Worm (Caenorhabditis elegans) whole organism, early embryonic: ENCODE measurements around the gene K08B4.7.

ENCODE experiments used
- B0310.2 ChIP-seq: sonication (generic microtip); optimal IDR thresholded peaks from 2 replicates; lab custom pipeline; 2016; ENCODE audit warnings: mild to moderate bottlenecking, missing genetic modification characterization, missing compliant biosample characterization
- F13C5.2 ChIP-seq: sonication (generic microtip); optimal IDR thresholded peaks from 2 replicates; lab custom pipeline; 2017; ENCODE audit warnings: mild to moderate bottlenecking, missing genetic modification characterization, inconsistent platforms, missing compliant biosample characterization
- aly-1 ChIP-seq: sonication (generic microtip); optimal IDR thresholded peaks from 2 replicates; lab custom pipeline; 2016; ENCODE audit warnings: missing genetic modification characterization, missing compliant biosample characterization
- ama-1 ChIP-seq: fragments of 150-350 bp; optimal IDR thresholded peaks from 2 replicates; lab custom pipeline; 2014
- ceh-13 ChIP-seq: fragments of 200-800 bp; sonication (Bioruptor generic); optimal IDR thresholded peaks from 2 replicates; lab custom pipeline; 2018; ENCODE audit warnings: mild to moderate bottlenecking, missing genetic modification characterization, missing compliant biosample characterization
- ceh-36 ChIP-seq: sonication (generic microtip); optimal IDR thresholded peaks from 2 replicates; lab custom pipeline; 2016; ENCODE audit warnings: missing genetic modification characterization, inconsistent platforms, missing compliant biosample characterization
- ets-7 ChIP-seq: sonication (generic microtip); optimal IDR thresholded peaks from 2 replicates; lab custom pipeline; 2016; ENCODE audit warnings: missing genotype, missing genetic modification characterization, missing compliant biosample characterization
- flt-1 ChIP-seq: fragments of 200-800 bp; sonication (Bioruptor generic); IDR thresholded peaks from 2 replicates; pipeline ENCODE4 v1.3.6; 2022; ENCODE audit warnings: missing genetic modification characterization, missing compliant biosample characterization
- hmbx-1 ChIP-seq: sonication (generic microtip); optimal IDR thresholded peaks from 2 replicates; lab custom pipeline; 2016; ENCODE audit warnings: mild to moderate bottlenecking, missing genetic modification characterization, missing compliant biosample characterization
- hmg-4 ChIP-seq: fragments of 200-800 bp; sonication (Bioruptor generic); optimal IDR thresholded peaks from 2 replicates; lab custom pipeline; 2018; ENCODE audit warnings: mild to moderate bottlenecking, missing genetic modification characterization, missing compliant biosample characterization
- hnd-1 ChIP-seq: sonication (generic microtip); optimal IDR thresholded peaks from 2 replicates; lab custom pipeline; 2016; ENCODE audit warnings: missing genetic modification characterization, missing compliant biosample characterization
- pes-1 ChIP-seq: fragments of 200-800 bp; sonication (Bioruptor generic); IDR thresholded peaks from 2 replicates; pipeline ENCODE4 v1.3.6; 2022; ENCODE audit warnings: missing genetic modification reagents, missing genetic modification characterization, missing compliant biosample characterization
- scrt-1 ChIP-seq: fragments of 200-800 bp; sonication (Bioruptor generic); IDR thresholded peaks from 2 replicates; pipeline ENCODE4 v1.3.6; 2022; ENCODE audit warnings: missing genetic modification characterization, missing compliant biosample characterization
- sea-1 ChIP-seq: fragments of 200-800 bp; sonication (Bioruptor generic); conservative IDR thresholded peaks from 2 replicates; pipeline ENCODE4 v1.3.6; 2022; ENCODE audit warnings: missing genetic modification characterization, missing compliant biosample characterization
- tbx-11 ChIP-seq: fragments of 200-800 bp; sonication (Bioruptor generic); IDR thresholded peaks from 2 replicates; pipeline ENCODE4 v1.3.6; 2022; ENCODE audit warnings: missing genetic modification characterization, missing compliant biosample characterization
- tbx-37 ChIP-seq: fragments of 200-800 bp; sonication (Bioruptor generic); conservative IDR thresholded peaks from 2 replicates; pipeline ENCODE4 v1.3.6; 2022; ENCODE audit warnings: missing genetic modification reagents, missing genetic modification characterization, missing compliant biosample characterization
- tra-4 ChIP-seq: sonication (generic microtip); optimal IDR thresholded peaks from 2 replicates; lab custom pipeline; 2017; ENCODE audit warnings: missing genetic modification characterization, missing compliant biosample characterization

The K08B4.7 gene

ce11 chrIV:6093477-6094314, 1.5 kb upstream of the K08B4.7 start, which contains the start of gene cpi-1:
Gene cpi-1 (minus strand): TSS chrIV:6093680.
- TF ChIP-seq F13C5.2, result no peak

ce11 chrIV:6086479-6086878, 5.7 kb downstream of the K08B4.7 start:
- TF ChIP-seq hmg-4 (GFP tag; lab: Kevin White, UChicago) (no peak), ceh-13 (GFP tag; lab: Kevin White, UChicago) (no peak), flt-1 (no peak), sea-1 (GFP tag; lab: Robert Waterston, UW) (no peak), pes-1 (GFP tag; lab: Robert Waterston, UW) (no peak)

ce11 chrIV:6083550-6084041, 8.6 kb downstream of the K08B4.7 start, which contains the start of gene ugt-20:
Gene ugt-20 (minus strand): TSS chrIV:6083600.
- TF ChIP-seq hnd-1 (tag; lab: Kevin White, UChicago) (no peak), flt-1 (no peak), pes-1 (GFP tag; lab: Robert Waterston, UW) (no peak), scrt-1 (GFP tag; lab: Robert Waterston, UW) (no peak), tra-4 (tag; lab: Kevin White, UChicago) (no peak), ceh-13 (GFP tag; lab: Kevin White, UChicago) (no peak), hmbx-1 (tag; lab: Kevin White, UChicago) (no peak), F13C5.2 (no peak), sea-1 (GFP tag; lab: Robert Waterston, UW) (no peak), ceh-36 (tag; lab: Kevin White, UChicago) (no peak), tbx-11 (no peak), ama-1 (no peak), ets-7 (tag; lab: Kevin White, UChicago) (no peak), B0310.2 (tag; lab: Kevin White, UChicago) (no peak), hmg-4 (GFP tag; lab: Kevin White, UChicago) (no peak), tbx-37 (GFP tag; lab: Robert Waterston, UW) (no peak), aly-1 (tag; lab: Kevin White, UChicago) (no peak)

- TF ChIP-seq hmg-4 (GFP tag; lab: Kevin White, UChicago) (no peak), ceh-36 (tag; lab: Kevin White, UChicago) (no peak), ama-1 (no peak), flt-1 (no peak), sea-1 (GFP tag; lab: Robert Waterston, UW) (no peak), ets-7 (tag; lab: Kevin White, UChicago) (no peak), tbx-11 (no peak), ceh-13 (GFP tag; lab: Kevin White, UChicago) (no peak), hmbx-1 (tag; lab: Kevin White, UChicago) (no peak), hnd-1 (tag; lab: Kevin White, UChicago) (no peak), tra-4 (tag; lab: Kevin White, UChicago) (no peak), F13C5.2 (no peak), B0310.2 (tag; lab: Kevin White, UChicago) (no peak), aly-1 (tag; lab: Kevin White, UChicago) (no peak), pes-1 (GFP tag; lab: Robert Waterston, UW) (no peak), scrt-1 (GFP tag; lab: Robert Waterston, UW) (no peak)
Observed at ce11 chrIV:6079925-6080324, 12.3 kb downstream of the K08B4.7 start, which contains the start of gene ugt-19. Gene ugt-19 (minus strand): TSS chrIV:6079952.

ce11 chrIV:6076128-6076527, 16.1 kb downstream of the K08B4.7 start, which contains the start of gene cpg-20:
Gene cpg-20 (minus strand): TSS chrIV:6076228.
- no peak for TF ChIP-seq hmbx-1 (tag; lab: Kevin White, UChicago)
- no peak for TF ChIP-seq tbx-37 (GFP tag; lab: Robert Waterston, UW)
- no peak for TF ChIP-seq scrt-1 (GFP tag; lab: Robert Waterston, UW)
- TF ChIP-seq tbx-11, result no peak
- TF ChIP-seq F13C5.2, result no peak
- no peak for TF ChIP-seq ets-7 (tag; lab: Kevin White, UChicago)
- no peak for TF ChIP-seq hnd-1 (tag; lab: Kevin White, UChicago)
- no peak for TF ChIP-seq flt-1
- no peak for TF ChIP-seq pes-1 (GFP tag; lab: Robert Waterston, UW)
- no peak for TF ChIP-seq tra-4 (tag; lab: Kevin White, UChicago)
- TF ChIP-seq ceh-13 (GFP tag; lab: Kevin White, UChicago), result no peak
- TF ChIP-seq sea-1 (GFP tag; lab: Robert Waterston, UW), result no peak

ce11 chrIV:6071026-6071425, 21.2 kb downstream of the K08B4.7 start:
- TF ChIP-seq scrt-1 (GFP tag; lab: Robert Waterston, UW) (no peak), hmbx-1 (tag; lab: Kevin White, UChicago) (no peak), pes-1 (GFP tag; lab: Robert Waterston, UW) (no peak), F13C5.2 (no peak), hnd-1 (tag; lab: Kevin White, UChicago) (no peak), ceh-13 (GFP tag; lab: Kevin White, UChicago) (no peak), ama-1 (no peak)

ce11 chrIV:6065186-6065585, 27.0 kb downstream of the K08B4.7 start:
- TF ChIP-seq scrt-1 (GFP tag; lab: Robert Waterston, UW), result no peak
- no peak for TF ChIP-seq tbx-37 (GFP tag; lab: Robert Waterston, UW)
- no peak for TF ChIP-seq ceh-13 (GFP tag; lab: Kevin White, UChicago)
- no peak for TF ChIP-seq pes-1 (GFP tag; lab: Robert Waterston, UW)
- TF ChIP-seq F13C5.2, result no peak
- TF ChIP-seq hmbx-1 (tag; lab: Kevin White, UChicago), result no peak
- TF ChIP-seq sea-1 (GFP tag; lab: Robert Waterston, UW), result no peak
- no peak for TF ChIP-seq hmg-4 (GFP tag; lab: Kevin White, UChicago)
- no peak for TF ChIP-seq B0310.2 (tag; lab: Kevin White, UChicago)
- no peak for TF ChIP-seq ama-1
- TF ChIP-seq ets-7 (tag; lab: Kevin White, UChicago), result no peak
- no peak for TF ChIP-seq tra-4 (tag; lab: Kevin White, UChicago)
- TF ChIP-seq hnd-1 (tag; lab: Kevin White, UChicago), result no peak
- no peak for TF ChIP-seq ceh-36 (tag; lab: Kevin White, UChicago)
- no peak for TF ChIP-seq flt-1
